Fruit fly (Drosophila melanogaster) whole organism, wandering third instar larva: Measurements from ENCODE around the gene CG11369.

ENCODE experiments used
- Abd-B ChIP-seq: fragments of >200 bp; optimal IDR thresholded peaks from 2 replicates; lab custom pipeline; 2017; ENCODE audit warnings: missing biosample characterization, missing genetic modification characterization
- Dif ChIP-seq: fragments of 200-275, 200-300 bp; sonication (Bioruptor generic); optimal IDR thresholded peaks from 2 replicates; lab custom pipeline; 2018; ENCODE audit warnings: missing biosample characterization, missing genetic modification characterization; ENCODE audit not compliant: partially characterized antibody
- HLH106 ChIP-seq: fragments of 200-800 bp; optimal IDR thresholded peaks from 3 replicates; lab custom pipeline; 2019; ENCODE audit warnings: missing biosample characterization, mild to moderate bottlenecking, missing genetic modification characterization, moderate library complexity
- Hnf4 ChIP-seq: fragments of 200-800 bp; sonication (Bioruptor generic); optimal IDR thresholded peaks from 2 replicates; lab custom pipeline; 2016; ENCODE audit warnings: missing biosample characterization, mild to moderate bottlenecking, missing genetic modification characterization
- Hr83 ChIP-seq: fragments of 200-300 bp; sonication (Bioruptor generic); optimal IDR thresholded peaks from 2 replicates; lab custom pipeline; 2016; ENCODE audit warnings: missing biosample characterization, mild to moderate bottlenecking, missing genetic modification characterization, moderate library complexity; ENCODE audit not compliant: poor library complexity, severe bottlenecking
- Jra ChIP-seq: sonication (Bioruptor generic); optimal IDR thresholded peaks from 2 replicates; lab custom pipeline; 2016; ENCODE audit warnings: missing biosample characterization, missing genetic modification characterization
- Myc ChIP-seq: fragments of >200 bp; optimal IDR thresholded peaks from 2 replicates; lab custom pipeline; 2017
- Vsx2 ChIP-seq: fragments of 200-300, 225-300 bp; sonication (Bioruptor generic); optimal IDR thresholded peaks from 2 replicates; lab custom pipeline; 2018; ENCODE audit warnings: missing biosample characterization, missing genetic modification characterization; ENCODE audit not compliant: partially characterized antibody
- br ChIP-seq: fragments of 200-800 bp; sonication (Bioruptor generic); optimal IDR thresholded peaks from 2 replicates; lab custom pipeline; 2016; ENCODE audit warnings: missing biosample characterization, missing genetic modification characterization
- dmrt93B ChIP-seq: fragments of 200-800 bp; sonication (Bioruptor generic); optimal IDR thresholded peaks from 2 replicates; lab custom pipeline; 2018; ENCODE audit warnings: missing biosample characterization, mild to moderate bottlenecking, missing genetic modification characterization
- psq ChIP-seq: fragments of 200-800 bp; sonication (Bioruptor generic); optimal IDR thresholded peaks from 3 replicates; lab custom pipeline; 2017; ENCODE audit warnings: missing biosample characterization, mild to moderate bottlenecking, missing genetic modification characterization, moderate library complexity
- tai ChIP-seq: sonication (Bioruptor generic); optimal IDR thresholded peaks from 2 replicates; lab custom pipeline; 2016; ENCODE audit warnings: missing biosample characterization, missing genetic modification characterization
- usp ChIP-seq: fragments of >200 bp; optimal IDR thresholded peaks from 2 replicates; lab custom pipeline; 2017; ENCODE audit warnings: missing biosample characterization, missing genetic modification characterization

DNA sequence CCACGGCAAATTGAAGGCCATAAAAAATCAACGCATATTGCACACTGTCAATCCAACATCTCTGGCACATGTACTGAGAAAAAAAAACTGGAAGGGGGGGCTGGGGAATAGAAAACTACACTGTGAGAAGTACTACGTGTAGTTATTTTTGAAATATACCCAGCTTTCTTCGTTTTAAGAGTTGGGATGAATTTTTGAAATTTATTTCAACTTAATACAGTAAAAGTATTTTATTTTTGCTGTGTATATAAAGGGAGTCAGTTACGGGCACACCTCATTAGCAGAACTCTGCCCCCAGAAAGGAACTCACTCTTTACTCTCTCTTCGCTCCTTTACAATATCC, 32.7 kb upstream of the CG11369 start:
- TF ChIP-seq HLH106 (tag; lab: Kevin White, UChicago) (peak; percentile 35), br (GFP tag; lab: Kevin White, UChicago) (peak; percentile 19), Hr83 (GFP tag; lab: Kevin White, UChicago) (no peak), tai (GFP tag; lab: Kevin White, UChicago) (no peak), psq (GFP tag; lab: Kevin White, UChicago) (peak; percentile 25), Dif (GFP tag; lab: Kevin White, UChicago) (no peak), dmrt93B (GFP tag; lab: Kevin White, UChicago) (peak; percentile 9), Jra (GFP tag; lab: Kevin White, UChicago) (no peak), Abd-B (GFP tag; lab: Kevin White, UChicago) (no peak), usp (GFP tag; lab: Kevin White, UChicago) (no peak), Vsx2 (GFP tag; lab: Kevin White, UChicago) (no peak), Hnf4 (peak; percentile 45), Myc (no peak)
